Worm (Caenorhabditis elegans) whole organism, dauer: ENCODE data around the gene mcm-3.

ENCODE experiments used
- unc-62 ChIP-seq: sonication (generic microtip); optimal IDR thresholded peaks from 2 replicates; lab custom pipeline; 2017; ENCODE audit warnings: missing biosample characterization, missing genetic modification reagents, missing genetic modification characterization

Gene mcm-3

DNA sequence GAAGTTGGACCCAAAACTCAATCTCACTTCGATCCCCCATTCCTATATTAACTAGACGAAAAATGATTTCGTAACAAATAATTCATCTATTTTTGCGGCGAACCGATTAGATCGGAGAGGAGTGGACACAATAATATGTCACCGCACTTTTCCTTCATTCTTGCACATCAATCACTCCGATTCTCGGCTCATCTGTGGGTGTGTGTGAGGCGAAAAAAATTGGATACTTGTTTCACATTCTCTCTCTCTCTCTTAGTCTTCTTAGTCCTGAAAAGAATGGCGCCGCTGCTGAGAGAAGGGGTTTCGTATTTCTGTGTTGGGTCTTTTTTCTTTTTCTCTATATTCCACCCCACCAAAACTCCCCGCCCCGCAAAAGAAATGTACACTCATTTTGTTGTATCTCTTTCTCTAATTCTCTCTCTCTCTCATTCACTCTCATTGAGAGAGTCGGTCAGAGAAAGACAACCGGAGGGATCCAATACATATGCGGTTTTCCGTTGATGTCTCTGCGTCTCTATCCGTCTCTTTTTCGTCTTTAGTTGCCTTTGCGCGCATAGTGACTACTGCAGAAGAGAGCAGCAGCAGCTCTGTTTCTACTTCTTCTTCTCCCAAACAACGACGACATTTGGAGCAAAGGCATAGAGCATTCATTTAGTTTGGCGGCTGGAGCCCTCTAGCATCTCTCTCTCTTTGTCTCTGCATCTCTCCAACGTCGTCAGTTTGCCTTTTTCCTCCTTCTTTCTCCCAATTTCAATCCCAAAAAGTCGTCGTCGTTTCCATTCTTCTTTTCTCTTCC is 11.8 kb upstream of the mcm-3 start, which contains the start of gene unc-76:
TSS of gene unc-76 (plus strand) at position 746 of the 796 bp plus-strand sequence.
- TF ChIP-seq unc-62 (GFP tag; lab: Kevin White, UChicago): no peak

DNA sequence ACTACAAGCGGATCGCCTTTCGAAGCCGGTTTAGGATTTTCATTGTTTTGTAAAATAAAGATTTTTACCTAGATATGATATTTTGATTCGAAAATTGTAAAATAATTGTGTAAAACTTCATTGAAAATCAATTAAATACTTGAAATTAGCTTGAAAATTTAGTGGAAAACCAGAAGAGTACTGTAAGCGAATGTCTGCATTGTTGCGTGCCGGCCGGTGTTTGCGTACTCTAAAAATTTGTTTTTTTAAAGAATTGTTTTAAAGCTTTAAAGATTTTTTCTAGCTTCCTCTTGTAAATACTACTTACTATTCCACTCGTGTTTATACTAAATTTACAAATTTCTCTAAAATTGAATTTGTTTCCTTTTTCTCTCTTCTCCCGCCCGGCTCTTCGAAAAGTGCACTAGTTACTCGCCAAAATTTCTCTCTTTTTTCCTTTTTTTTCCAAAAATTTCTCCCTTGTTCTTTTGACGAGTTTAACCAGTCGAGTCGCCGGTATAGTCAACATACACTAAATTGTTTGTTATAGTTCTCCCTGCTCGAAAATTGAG is 10.1 kb upstream of the mcm-3 start:
- TF ChIP-seq unc-62 (GFP tag; lab: Kevin White, UChicago): no peak

DNA sequence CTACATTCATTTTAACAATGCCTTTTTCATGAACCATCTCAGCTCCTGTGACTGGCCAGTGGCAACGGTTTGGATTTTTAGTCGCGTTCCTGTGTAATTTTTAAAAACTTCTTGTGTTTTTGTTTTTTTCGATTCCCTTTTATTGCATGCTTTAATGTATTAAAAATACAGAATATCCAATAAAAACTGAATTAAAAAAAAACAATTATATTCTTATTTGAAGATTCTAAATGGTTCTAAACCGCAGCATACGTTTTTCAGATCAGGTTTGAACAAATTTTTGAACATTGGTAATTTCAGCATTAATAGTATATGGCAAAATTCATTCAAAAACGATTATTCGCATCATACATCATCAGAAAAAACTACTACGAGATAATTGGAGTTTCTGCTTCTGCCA is 9.0 kb upstream of the mcm-3 start, which contains the start of gene dnj-3:
TSS of gene dnj-3 (plus strand) at position 301 of the 400 bp plus-strand sequence.
- no peak for TF ChIP-seq unc-62 (GFP tag; lab: Kevin White, UChicago)

DNA sequence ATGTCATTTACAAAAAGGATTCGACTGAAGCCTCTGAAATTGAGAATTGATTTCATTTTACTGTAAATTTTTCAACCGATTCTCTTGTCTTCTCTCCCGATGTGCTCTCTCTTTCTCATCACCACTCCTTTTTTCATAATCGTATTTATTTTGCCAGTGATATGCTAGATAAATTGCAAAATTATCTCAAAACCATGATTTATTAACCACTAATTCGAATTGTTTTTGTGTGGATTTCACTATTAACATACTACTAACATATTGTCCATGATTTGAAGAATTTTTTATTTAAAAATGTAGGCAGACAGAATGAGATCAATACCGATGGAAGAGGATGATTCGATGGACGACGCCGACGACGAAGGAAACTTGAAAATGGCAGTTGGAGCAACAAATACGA is 7.8 kb upstream of the mcm-3 start, which contains the start of gene C25D7.10:
TSS of gene C25D7.10 (plus strand) at position 301 of the 400 bp plus-strand sequence.
- TF ChIP-seq unc-62 (GFP tag; lab: Kevin White, UChicago): no peak

DNA sequence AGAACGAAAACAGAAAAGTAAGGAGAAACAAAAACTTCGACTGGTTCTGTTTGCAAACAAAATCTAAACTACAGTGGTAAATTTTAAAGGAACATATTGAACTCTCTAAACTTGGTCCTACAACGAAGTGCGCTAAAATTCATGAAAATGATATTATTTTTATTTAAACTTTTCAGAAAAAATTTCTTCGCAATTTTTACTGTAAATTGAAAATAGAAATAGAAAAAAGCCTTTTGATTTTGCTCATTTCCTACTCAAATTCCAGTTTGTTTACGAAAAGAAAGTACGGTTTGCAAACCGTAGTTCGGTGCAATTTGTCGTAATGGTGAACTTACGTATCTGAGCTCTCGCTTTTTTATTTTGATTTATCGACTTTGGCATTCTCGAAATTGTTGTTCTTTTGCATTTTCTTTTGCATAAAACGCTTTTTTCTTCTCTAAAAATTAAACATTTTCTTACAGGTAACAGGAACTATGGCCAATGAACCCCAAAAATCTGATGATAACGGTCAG is 6.5 kb upstream of the mcm-3 start, which contains the start of gene otub-1:
TSS of gene otub-1 (plus strand) at position 462 of the 512 bp plus-strand sequence.
- TF ChIP-seq unc-62 (GFP tag; lab: Kevin White, UChicago): no peak

DNA sequence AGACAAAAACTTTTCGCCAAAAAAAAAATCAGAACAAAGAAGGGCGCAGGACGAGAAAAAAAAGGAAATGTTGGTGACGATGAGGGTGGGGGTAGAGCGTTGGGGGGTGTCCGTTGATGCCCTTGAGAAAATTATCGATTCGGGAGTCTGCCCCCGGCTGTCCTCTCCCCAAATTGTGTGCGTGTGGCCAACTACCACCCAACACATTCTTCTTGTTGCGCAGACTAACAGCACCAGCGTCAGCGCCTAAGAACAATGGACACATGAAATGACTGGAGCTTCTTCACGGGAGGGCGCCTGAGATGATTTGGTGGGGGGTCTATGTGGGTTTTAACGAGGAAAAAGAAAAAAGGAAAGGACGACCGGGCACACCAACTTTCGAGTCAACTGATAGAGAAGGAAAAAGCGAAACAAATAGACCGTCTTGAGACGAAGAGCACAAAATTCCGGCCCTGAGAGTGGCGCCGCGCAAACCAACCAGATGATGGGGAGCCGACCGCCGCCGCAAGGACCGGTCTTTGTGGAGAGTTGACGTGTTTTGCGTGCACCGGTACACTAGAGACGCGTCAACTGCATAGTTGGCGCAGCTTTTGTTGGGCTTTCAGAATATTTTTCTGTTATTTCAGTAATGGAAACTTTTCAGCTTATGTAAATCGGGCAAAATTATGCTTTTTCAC is 5.8 kb upstream of the mcm-3 start, which contains the start of gene C25D7.9:
TSS of gene C25D7.9 (plus strand) at position 68 of the 677 bp plus-strand sequence.
- no peak for TF ChIP-seq unc-62 (GFP tag; lab: Kevin White, UChicago)

DNA sequence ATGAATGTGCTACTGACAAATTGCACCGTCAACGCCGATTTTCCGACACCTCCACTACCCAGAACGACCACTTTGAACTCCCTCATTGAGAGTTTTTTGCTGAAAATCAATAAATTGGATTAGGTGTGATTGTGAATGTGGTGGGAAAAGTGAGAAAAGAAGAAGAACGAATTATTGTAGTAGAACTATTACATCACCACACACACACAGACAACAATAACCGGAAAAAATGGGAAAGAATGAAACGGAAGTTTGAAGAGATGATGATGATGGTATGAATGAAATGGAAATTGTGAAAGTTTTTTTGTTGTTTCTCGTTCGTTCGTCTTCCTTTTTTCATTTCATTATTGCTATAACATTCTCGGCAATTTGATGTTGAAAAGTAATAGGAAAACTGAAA is 4.6 kb upstream of the mcm-3 start, which contains the start of gene rap-2:
TSS of gene rap-2 (minus strand) at position 101 of the 400 bp plus-strand sequence.
- TF ChIP-seq unc-62 (GFP tag; lab: Kevin White, UChicago): no peak

DNA sequence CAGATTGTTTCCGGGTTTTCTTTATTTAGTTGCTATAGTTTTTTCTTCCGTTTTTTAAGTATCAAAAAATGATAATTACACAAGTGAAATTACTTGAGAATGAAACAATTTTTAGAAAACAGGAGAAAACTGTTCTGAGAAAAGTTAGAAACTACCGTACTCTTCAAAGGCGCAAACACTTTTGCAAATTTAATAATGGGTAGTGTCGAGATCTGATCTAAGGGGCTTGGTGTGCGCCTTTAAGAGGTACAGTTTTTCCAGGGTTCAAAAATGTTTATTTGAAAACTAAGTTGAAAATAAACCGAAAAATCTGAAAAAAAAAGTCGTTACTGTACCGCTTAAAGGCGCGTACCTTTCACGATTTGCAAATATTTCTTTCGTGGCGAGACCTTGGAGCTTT is 1.2 kb upstream of the mcm-3 start:
- TF ChIP-seq unc-62 (GFP tag; lab: Kevin White, UChicago): no peak

DNA sequence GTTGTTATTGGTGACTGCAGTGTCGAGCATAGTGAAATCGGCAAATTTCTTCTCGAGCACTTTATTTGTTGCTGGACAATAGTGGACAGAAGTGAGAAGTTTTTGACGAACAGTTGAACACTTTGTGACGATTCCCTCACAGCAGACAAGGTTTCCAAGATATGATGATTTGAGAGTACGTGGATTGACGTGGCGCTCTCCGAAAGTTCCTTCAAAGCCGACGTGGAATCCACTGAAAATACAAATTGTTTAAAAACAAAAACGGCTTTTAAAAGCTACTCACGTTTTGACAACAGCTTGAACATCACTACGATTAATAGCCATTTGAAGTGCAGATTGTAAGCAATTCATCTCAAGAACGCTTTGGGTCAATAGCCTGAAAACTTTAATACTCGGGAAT is 434 bp downstream of the mcm-3 start:
- no peak for TF ChIP-seq unc-62 (GFP tag; lab: Kevin White, UChicago)

DNA sequence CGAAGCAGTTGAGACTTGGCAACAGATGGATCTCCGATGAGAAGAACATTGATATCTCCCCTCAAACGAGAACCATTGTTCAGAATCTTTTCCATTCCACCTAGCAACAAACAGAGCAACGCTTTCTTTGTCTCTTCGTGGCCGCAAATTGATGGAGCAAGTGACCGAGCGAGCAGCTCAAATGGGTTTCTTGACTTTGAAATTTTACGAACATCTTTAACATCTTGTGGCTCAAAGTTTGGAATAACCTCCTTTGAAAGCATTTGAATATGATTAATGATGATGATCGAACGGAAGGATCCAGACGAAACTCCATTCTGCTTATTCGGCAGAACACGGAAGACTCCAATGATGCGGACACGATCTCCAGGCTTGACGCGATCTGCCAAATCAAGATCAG is 976 bp downstream of the mcm-3 start:
- no peak for TF ChIP-seq unc-62 (GFP tag; lab: Kevin White, UChicago)

DNA sequence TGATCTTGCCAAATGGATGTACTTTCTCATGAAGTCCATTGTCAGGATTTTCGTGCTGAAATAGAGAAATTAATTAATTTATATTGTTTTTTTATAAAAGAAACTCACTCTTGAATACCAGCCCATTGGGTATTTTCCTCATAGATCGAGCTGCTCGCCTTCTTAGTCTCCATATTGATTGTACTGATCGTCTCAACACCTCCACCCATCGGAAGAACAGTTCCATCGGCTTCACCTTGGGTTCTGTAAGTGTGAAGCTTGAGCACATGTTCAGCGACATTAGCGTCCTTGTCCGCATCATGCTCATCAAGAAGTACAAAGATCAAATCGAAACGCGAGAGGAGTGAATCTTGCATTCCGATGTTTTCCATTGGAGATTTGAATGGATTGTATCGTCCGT is 1.7 kb downstream of the mcm-3 start:
- no peak for TF ChIP-seq unc-62 (GFP tag; lab: Kevin White, UChicago)

DNA sequence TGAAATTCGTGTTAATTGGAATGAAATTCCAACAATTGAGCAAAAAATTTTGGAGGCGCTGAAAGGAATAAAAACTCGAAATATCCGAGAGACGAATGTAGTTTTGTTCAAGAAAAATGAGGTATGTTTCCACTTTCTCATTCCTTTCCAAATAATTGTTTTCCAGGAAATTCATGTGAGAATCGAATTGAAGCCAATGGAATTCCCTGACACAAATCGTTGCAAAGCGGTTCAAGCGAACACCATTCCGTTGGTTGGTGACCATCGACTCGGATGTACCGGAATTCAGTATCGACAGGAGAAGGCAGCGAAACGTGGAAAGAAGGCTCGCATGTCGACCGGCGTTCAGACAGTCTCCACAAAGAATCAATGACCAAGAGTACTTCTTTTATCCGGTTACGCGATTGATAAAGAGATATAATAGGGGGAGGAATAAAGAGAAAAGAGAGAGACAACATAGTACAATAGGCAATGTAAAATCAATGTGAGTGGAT is 3.0 kb downstream of the mcm-3 start:
- no peak for TF ChIP-seq unc-62 (GFP tag; lab: Kevin White, UChicago)

DNA sequence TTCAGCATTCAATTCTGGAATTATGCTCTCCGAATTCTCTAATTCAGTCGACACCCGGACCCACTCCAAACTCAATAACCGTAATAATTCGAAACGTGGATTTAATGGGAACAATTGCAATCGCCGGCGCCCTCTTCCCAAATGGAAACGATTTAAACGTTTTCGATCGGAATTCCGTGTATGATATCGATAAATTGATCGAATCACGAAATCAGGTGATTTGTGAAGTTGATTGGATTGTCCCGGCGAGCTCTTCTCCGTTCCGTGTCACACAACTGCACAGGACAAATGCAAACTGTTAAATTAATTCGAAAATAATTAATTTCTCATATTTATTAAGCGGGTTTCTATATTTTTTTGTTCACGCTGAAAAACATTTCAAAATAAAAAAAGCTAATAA is 3.5 kb downstream of the mcm-3 start, which contains the start of gene C25D7.16:
TSS of gene C25D7.16 (plus strand) at position 301 of the 400 bp plus-strand sequence.
- TF ChIP-seq unc-62 (GFP tag; lab: Kevin White, UChicago): no peak

DNA sequence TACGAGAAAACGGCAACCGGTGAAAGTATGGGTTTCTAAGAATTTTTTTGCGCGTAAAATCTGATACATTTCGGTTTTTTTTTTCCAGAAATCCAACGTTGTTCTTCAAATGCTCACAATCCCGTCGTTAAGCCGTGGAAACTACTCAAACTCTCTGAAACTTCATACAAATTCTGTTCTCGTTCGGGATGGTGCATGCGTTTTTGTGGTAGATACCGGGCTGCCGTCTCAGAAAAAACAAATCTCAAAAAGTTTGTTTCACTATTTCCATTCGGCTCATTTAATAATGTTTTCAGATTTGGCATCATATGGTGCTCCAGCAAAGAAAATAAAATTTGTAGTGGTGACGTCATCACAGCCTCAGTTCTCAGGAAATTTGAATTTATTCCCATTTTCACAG is 4.7 kb downstream of the mcm-3 start:
- TF ChIP-seq unc-62 (GFP tag; lab: Kevin White, UChicago): no peak

DNA sequence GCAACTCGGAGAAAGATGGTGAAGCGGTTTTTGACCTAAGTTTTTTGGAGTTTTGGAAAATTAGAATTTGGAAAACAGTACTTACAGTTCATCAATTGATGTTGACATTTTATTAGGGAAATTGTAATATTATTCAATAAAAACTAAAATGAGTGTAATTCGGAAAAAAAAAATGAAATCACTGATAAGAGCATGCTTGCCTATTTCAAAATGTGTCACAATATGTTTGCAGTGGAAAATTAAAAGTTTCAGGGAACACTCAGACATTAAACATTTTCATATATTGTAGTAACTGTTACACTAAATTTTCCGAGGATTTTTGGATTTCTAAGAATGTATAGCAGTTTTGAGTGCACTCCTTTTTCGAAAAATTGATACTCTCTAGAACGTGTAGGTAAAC is 7.0 kb downstream of the mcm-3 start, which contains the start of the genes fbxa-82 and C25D7.5:
TSS of gene fbxa-82 (minus strand) at position 163 of the 400 bp plus-strand sequence.
TSS of gene C25D7.5 (plus strand) at position 283 of the 400 bp plus-strand sequence.
- no peak for TF ChIP-seq unc-62 (GFP tag; lab: Kevin White, UChicago)
